Fruit fly (Drosophila melanogaster) S2 (cell line): ENCODE measurements around the gene ppk17.

Experiments used
- CG8478 ChIP-seq: fragments of >200 bp; optimal IDR thresholded peaks from 2 replicates; lab custom pipeline; 2018
- CTCF ChIP-seq, 2 experiments: fragments of >200 bp; optimal IDR thresholded peaks; 2 replicates each; lab custom pipeline; 2018

dm6 chr2L:16715841-16716701, 44.3 kb downstream of the ppk17 start, which contains the start of the genes Cyt-c-d and CG31808:
- TF ChIP-seq CTCF (optimal IDR thresholded peaks at IDR 0.05; lab: Kevin White, UChicago): no peak
- no peak for TF ChIP-seq CG8478 (lab: Kevin White, UChicago)
